Worm (Caenorhabditis elegans) whole organism, L4/young adult: ENCODE results near the gene sma-4.

Experiments used
- W03F9.2 ChIP-seq: fragments of 150-350 bp; optimal IDR thresholded peaks from 2 replicates; lab custom pipeline; 2014; ENCODE audit warnings: missing biosample characterization, missing genetic modification characterization
- dao-5 ChIP-seq: sonication (generic microtip); optimal IDR thresholded peaks from 2 replicates; lab custom pipeline; 2016; ENCODE audit warnings: missing genotype, missing genetic modification characterization, moderate library complexity, missing compliant biosample characterization
- him-1 ChIP-seq: sonication (generic microtip); optimal IDR thresholded peaks from 2 replicates; lab custom pipeline; 2016; ENCODE audit warnings: missing genotype, missing genetic modification reagents, missing genetic modification characterization, missing compliant biosample characterization

- TF ChIP-seq him-1 (no peak), W03F9.2 (tag; lab: Kevin White, UChicago) (no peak), dao-5 (tag; lab: Kevin White, UChicago) (no peak)
Observed at ce11 chrIII:5805273-5805672, 10.8 kb upstream of the sma-4 start, which contains the start of gene R12B2.3.
